Fruit fly (Drosophila melanogaster) whole organism, adult: ENCODE data around the gene sif.

ENCODE experiments used
- CG1620 ChIP-seq: fragments of 200-800 bp; sonication (Bioruptor generic); optimal IDR thresholded peaks from 2 replicates; lab custom pipeline; 2016; ENCODE audit warnings: missing biosample characterization, missing genetic modification characterization
- Clk ChIP-seq: fragments of 200-800 bp; sonication (Bioruptor generic); optimal IDR thresholded peaks from 2 replicates; lab custom pipeline; 2017; ENCODE audit warnings: missing biosample characterization, missing genetic modification characterization
- bab1 ChIP-seq: fragments of 200-800 bp; sonication (Bioruptor generic); optimal IDR thresholded peaks from 3 replicates; lab custom pipeline; 2019; ENCODE audit warnings: missing biosample characterization, mild to moderate bottlenecking, missing genetic modification characterization, moderate library complexity

- TF ChIP-seq bab1 (peak; percentile 23), CG1620 (GFP tag; lab: Kevin White, UChicago) (peak; percentile 18), Clk (GFP tag; lab: Kevin White, UChicago) (no peak)
Observed at dm6 chr3L:5752903-5753604, 95.3 kb downstream of the sif start, which contains the start of gene Usp47.
